Worm (Caenorhabditis elegans): ENCODE measurements around the gene ggtb-1.
"Not testable (repeated sequence)": the region's sequence is repeated elsewhere in the genome, so short reads cannot be mapped to it uniquely, and the experiment has no call there.

Gene ggtb-1

DNA sequence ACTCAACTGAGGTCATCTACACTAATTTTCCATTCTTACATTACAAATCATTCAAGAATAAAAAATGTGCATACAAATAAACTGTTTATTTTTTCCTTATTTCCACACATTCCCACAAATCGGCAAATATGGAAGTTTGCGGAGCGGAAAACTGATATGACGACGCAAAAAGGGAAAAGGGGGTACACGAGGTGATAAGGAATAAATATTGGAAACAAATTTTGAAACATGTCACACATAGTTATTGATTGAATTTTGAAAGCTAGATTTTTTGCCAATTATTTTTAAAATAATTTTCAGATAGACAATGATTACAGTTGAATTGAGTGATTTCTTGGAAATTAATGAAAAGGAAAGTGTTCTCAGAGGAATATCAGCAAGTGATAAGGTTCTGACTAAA is 5.0 kb upstream of the ggtb-1 start, which contains the start of gene viro-2:
Gene viro-2 (plus strand): TSS at position 301 of the 400 bp plus-strand sequence.
- not testable (repeated sequence) for TF ChIP-seq Y95B8A.8 (GFP tag; IDR thresholded peaks at IDR 0.05); snpc-4 (GFP tag; optimal IDR thresholded peaks at IDR 0.05); snpc-4 (tag; optimal IDR thresholded peaks at IDR 0.05); egl-18 (GFP tag; IDR thresholded peaks at IDR 0.05)

DNA sequence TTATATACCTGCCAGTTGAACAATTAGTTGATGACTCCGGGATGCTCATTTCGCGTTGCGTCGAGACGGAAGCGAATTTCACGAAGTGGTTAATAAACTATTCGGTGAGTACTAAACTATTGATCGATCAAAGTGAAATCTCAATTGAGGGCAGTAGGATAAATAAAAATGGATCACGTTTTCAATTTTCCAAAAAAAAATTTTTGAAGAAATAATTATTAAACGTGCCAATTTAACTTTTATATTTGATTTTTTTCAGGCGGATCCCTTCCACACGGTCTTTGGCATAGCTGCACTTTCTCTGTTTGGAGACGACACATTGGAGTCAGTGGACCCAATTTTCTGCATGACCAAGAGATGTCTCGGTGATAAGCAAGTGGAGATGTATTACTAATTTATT is 2.4 kb downstream of the ggtb-1 start, which contains the start of gene B0280.17:
Gene B0280.17 (minus strand): TSS at position 101 of the 400 bp plus-strand sequence.
- TF ChIP-seq ztf-28 (GFP tag; IDR thresholded peaks at IDR 0.05) = no peak
- TF ChIP-seq efl-1 (GFP tag; optimal IDR thresholded peaks at IDR 0.05) = no peak
- TF ChIP-seq nfya-2 (GFP tag; IDR thresholded peaks at IDR 0.05) = no peak
- no peak for TF ChIP-seq attf-6 (GFP tag; IDR thresholded peaks at IDR 0.05)
- TF ChIP-seq B0261.1 (tag; optimal IDR thresholded peaks at IDR 0.05) = no peak
- no peak for TF ChIP-seq snpc-1.1 (tag; optimal IDR thresholded peaks at IDR 0.05; ENCODE audit: insufficient read depth)
- no peak for TF ChIP-seq dox-1 (GFP tag; IDR thresholded peaks at IDR 0.05)
- no peak for TF ChIP-seq dpl-1 (GFP tag; optimal IDR thresholded peaks at IDR 0.05)
- no peak for TF ChIP-seq lin-35 (GFP tag; optimal IDR thresholded peaks at IDR 0.05)
- TF ChIP-seq madf-6 (GFP tag; IDR thresholded peaks at IDR 0.05) = no peak
- no peak for TF ChIP-seq mel-28 (tag; optimal IDR thresholded peaks at IDR 0.05; ENCODE audit: borderline replicate concordance)
- TF ChIP-seq Y53F4B.3 (GFP tag; IDR thresholded peaks at IDR 0.05) = no peak
- TF ChIP-seq hmg-1.2 (GFP tag; IDR thresholded peaks at IDR 0.05) = no peak
- no peak for TF ChIP-seq mcd-1 (GFP tag; IDR thresholded peaks at IDR 0.05)
- TF ChIP-seq tbx-9 (tag; optimal IDR thresholded peaks at IDR 0.05; ENCODE audit: borderline replicate concordance) = no peak
- TF ChIP-seq T26A5.8 (tag; optimal IDR thresholded peaks at IDR 0.05) = no peak

DNA sequence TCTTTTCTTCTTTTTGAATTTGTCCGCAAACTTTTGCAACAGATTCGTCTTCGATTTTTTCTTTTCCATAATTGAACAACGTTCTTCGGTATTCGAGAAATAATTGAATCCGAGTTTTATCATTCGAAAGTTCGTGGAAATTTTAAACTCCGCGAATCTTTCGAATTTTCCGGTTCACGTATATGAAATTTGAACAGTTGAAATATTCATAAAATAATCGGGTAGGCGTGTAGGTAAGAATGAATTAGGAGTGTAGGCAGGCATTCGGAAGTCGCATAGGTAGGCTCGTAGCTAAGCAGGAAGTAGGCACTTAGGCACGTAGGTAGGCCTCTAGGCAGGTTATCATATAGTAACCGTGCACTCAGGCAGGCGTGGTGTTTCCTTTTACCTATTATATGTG is 4.6 kb downstream of the ggtb-1 start, which contains the start of gene B0280.11:
Gene B0280.11 (minus strand): TSS at position 101 of the 400 bp plus-strand sequence.
- TF ChIP-seq unc-62 (GFP tag; optimal IDR thresholded peaks at IDR 0.05) (no peak), ama-1 (optimal IDR thresholded peaks at IDR 0.05) (no peak), ama-1 (GFP tag; optimal IDR thresholded peaks at IDR 0.05) (no peak)

DNA sequence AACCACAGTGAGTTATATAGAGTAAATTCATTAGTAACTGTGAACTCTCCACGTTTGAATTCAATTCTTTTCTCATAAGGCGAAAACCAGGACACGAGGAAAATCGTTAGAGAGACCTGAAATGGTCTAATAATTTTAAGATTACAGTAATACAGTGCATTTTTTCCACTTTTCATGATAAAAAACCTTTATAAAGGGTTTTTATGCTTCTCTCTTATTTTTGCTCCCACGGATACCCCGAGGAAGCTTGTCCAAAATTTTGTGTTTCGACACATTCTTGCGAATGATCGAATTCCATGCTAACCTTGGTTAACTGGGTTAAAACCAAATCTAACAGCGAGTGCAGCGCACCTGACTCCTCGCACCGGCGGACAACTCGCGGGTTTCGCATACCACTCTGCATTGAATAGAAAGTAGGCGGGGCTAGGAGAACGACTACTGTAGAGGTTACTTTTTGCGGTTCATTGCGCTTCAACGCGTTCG is 6.7 kb downstream of the ggtb-1 start:
- no peak for TF ChIP-seq F22D6.2 (tag; optimal IDR thresholded peaks at IDR 0.05)
- peak; percentile 95 for TF ChIP-seq attf-6 (GFP tag; IDR thresholded peaks at IDR 0.05)
- TF ChIP-seq rpc-1 (optimal IDR thresholded peaks at IDR 0.05) = no peak
- no peak for TF ChIP-seq rpc-1 (tag; optimal IDR thresholded peaks at IDR 0.05)
- 0 out of 2 replicates have a peak, but pooled peaks have one; percentile 37 for TF ChIP-seq Y56A3A.18 (GFP tag; IDR thresholded peaks at IDR 0.05)
- no peak for TF ChIP-seq dpl-1 (GFP tag; optimal IDR thresholded peaks at IDR 0.05)
- TF ChIP-seq madf-6 (GFP tag; IDR thresholded peaks at IDR 0.05) = peak; percentile 78
- peak; percentile 66; the same call in 1 of the 2 replicates for TF ChIP-seq B0336.3 (GFP tag; IDR thresholded peaks at IDR 0.05)
- no peak for TF ChIP-seq chd-7 (tag; optimal IDR thresholded peaks at IDR 0.05)
- TF ChIP-seq ceh-27 (GFP tag; optimal IDR thresholded peaks at IDR 0.05) = no peak
- TF ChIP-seq D2030.7 (GFP tag; IDR thresholded peaks at IDR 0.05) = peak; percentile 96
- no peak for TF ChIP-seq T26A5.8 (tag; optimal IDR thresholded peaks at IDR 0.05)
- TF ChIP-seq sea-2 (GFP tag; IDR thresholded peaks at IDR 0.05) = no peak
- no peak for TF ChIP-seq ztf-6 (GFP tag; IDR thresholded peaks at IDR 0.05)
- no peak for TF ChIP-seq ceh-79 (tag; optimal IDR thresholded peaks at IDR 0.05)
- TF ChIP-seq Y67H2A.10 (GFP tag; conservative IDR thresholded peaks at IDR 0.05) = no peak
- TF ChIP-seq ztf-22 (GFP tag; optimal IDR thresholded peaks at IDR 0.05) = no peak
- peak; percentile 80 for TF ChIP-seq dox-1 (GFP tag; IDR thresholded peaks at IDR 0.05)
- peak; percentile 94 for TF ChIP-seq pbrm-1 (GFP tag; IDR thresholded peaks at IDR 0.05)
- no peak for TF ChIP-seq nhr-80 (tag; optimal IDR thresholded peaks at IDR 0.05)
- TF ChIP-seq akir-1 (GFP tag; optimal IDR thresholded peaks at IDR 0.05) = no peak
- TF ChIP-seq T07F8.4 (tag; optimal IDR thresholded peaks at IDR 0.05) = no peak
- TF ChIP-seq ztf-28 (GFP tag; IDR thresholded peaks at IDR 0.05) = 0 out of 2 replicates have a peak, but pooled peaks have one; percentile 14
- TF ChIP-seq F57C9.4 (tag; optimal IDR thresholded peaks at IDR 0.05) = no peak
- peak; percentile 67 for TF ChIP-seq lsl-1 (GFP tag; optimal IDR thresholded peaks at IDR 0.05)
- TF ChIP-seq hlh-12 (tag; optimal IDR thresholded peaks at IDR 0.05) = no peak
- no peak for TF ChIP-seq F55B11.4 (tag; optimal IDR thresholded peaks at IDR 0.05; ENCODE audit: borderline replicate concordance, insufficient read depth)
